Fruit fly (Drosophila melanogaster) whole organism: ENCODE results near the gene CG17207.

Source experiments
- CG8478 ChIP-seq: fragments of >200 bp; optimal IDR thresholded peaks from 2 replicates; lab custom pipeline; 2018; ENCODE audit warnings: inconsistent platforms
- Dll ChIP-seq: fragments of >200 bp; optimal IDR thresholded peaks from 2 replicates; lab custom pipeline; 2017
- EcR ChIP-seq, 2 experiments: fragments of >200 bp; optimal IDR thresholded peaks; 2 replicates each; lab custom pipeline; 2017; ENCODE audit warnings: missing biosample characterization in 2 of 2, missing genetic modification characterization in 2 of 2, missing genetic modification reagents in 2 of 2
- pan ChIP-seq: fragments of >200 bp; optimal IDR thresholded peaks from 2 replicates; lab custom pipeline; 2017
- psq ChIP-seq: fragments of >200 bp; optimal IDR thresholded peaks from 2 replicates; lab custom pipeline; 2017
- usp ChIP-seq: fragments of >200 bp; optimal IDR thresholded peaks from 2 replicates; lab custom pipeline; 2017; ENCODE audit warnings: missing biosample characterization, missing genetic modification characterization, mixed read lengths

Gene CG17207

dm6 chr3R:12448344-12448743 lies 9.4 kb upstream of the CG17207 start:
- no peak for TF ChIP-seq EcR (GFP tag; optimal IDR thresholded peaks at IDR 0.05; lab: Kevin White, UChicago)
- TF ChIP-seq Dll (lab: Kevin White, UChicago): no peak

DNA sequence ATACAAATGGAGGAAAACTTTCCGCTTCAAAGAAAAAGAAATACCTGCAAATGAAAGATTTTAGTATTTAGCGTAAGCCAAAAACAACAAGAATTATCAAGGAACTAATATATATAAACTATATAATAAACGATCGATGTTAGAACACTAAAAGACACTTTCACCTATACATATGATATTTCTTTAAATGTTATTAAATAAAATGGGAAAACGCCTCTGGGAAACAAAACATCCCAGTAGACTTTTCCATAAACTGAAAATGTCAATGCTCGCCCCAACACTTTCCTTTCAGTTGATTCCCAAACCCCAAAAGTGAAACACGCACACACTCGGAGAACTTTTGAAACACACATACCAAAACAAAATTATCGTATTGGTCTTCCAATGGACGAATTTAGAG lies 8.4 kb upstream of the CG17207 start, which contains the start of gene vrs:
Gene vrs (plus strand): TSS at position 301 of the 400 bp plus-strand sequence.
- TF ChIP-seq pan (lab: Kevin White, UChicago) (no peak), Dll (lab: Kevin White, UChicago) (no peak), CG8478 (lab: Kevin White, UChicago) (no peak), psq (lab: Kevin White, UChicago) (no peak), usp (GFP tag; lab: Kevin White, UChicago) (no peak), EcR (GFP tag; optimal IDR thresholded peaks at IDR 0.05; lab: Kevin White, UChicago) (no peak)

- no peak for TF ChIP-seq Dll (lab: Kevin White, UChicago)
- TF ChIP-seq pan (lab: Kevin White, UChicago): no peak
- TF ChIP-seq psq (lab: Kevin White, UChicago): no peak
- TF ChIP-seq usp (GFP tag; lab: Kevin White, UChicago): no peak
- no peak for TF ChIP-seq CG8478 (lab: Kevin White, UChicago)
- no peak for TF ChIP-seq EcR (GFP tag; optimal IDR thresholded peaks at IDR 0.05; lab: Kevin White, UChicago)
Measured at dm6 chr3R:12445468-12445867, 6.5 kb upstream of the CG17207 start.

- TF ChIP-seq EcR (GFP tag; optimal IDR thresholded peaks at IDR 0.05; lab: Kevin White, UChicago): no peak
- TF ChIP-seq usp (GFP tag; lab: Kevin White, UChicago): no peak
- no peak for TF ChIP-seq Dll (lab: Kevin White, UChicago)
- no peak for TF ChIP-seq pan (lab: Kevin White, UChicago)
- TF ChIP-seq psq (lab: Kevin White, UChicago): no peak
- no peak for TF ChIP-seq CG8478 (lab: Kevin White, UChicago)
Measured at dm6 chr3R:12443769-12444168, 4.8 kb upstream of the CG17207 start.

dm6 chr3R:12442601-12443533 lies 3.9 kb upstream of the CG17207 start:
- TF ChIP-seq CG8478 (lab: Kevin White, UChicago) (peak; percentile 7), usp (GFP tag; lab: Kevin White, UChicago) (no peak), pan (lab: Kevin White, UChicago) (no peak)

- TF ChIP-seq Dll (lab: Kevin White, UChicago) (no peak), EcR (GFP tag; optimal IDR thresholded peaks at IDR 0.05; lab: Kevin White, UChicago) (no peak), pan (lab: Kevin White, UChicago) (no peak), psq (lab: Kevin White, UChicago) (no peak), usp (GFP tag; lab: Kevin White, UChicago) (no peak), CG8478 (lab: Kevin White, UChicago) (no peak)
Measured at dm6 chr3R:12441008-12441606, 2.2 kb upstream of the CG17207 start.

dm6 chr3R:12439401-12440143 lies 633 bp upstream of the CG17207 start, which contains the start of gene Desat1:
Desat1 (plus strand) TSS chr3R:12439600.
- TF ChIP-seq usp (GFP tag; lab: Kevin White, UChicago) (no peak), EcR (GFP tag; optimal IDR thresholded peaks at IDR 0.05; lab: Kevin White, UChicago) (no peak), Dll (lab: Kevin White, UChicago) (no peak), psq (lab: Kevin White, UChicago) (no peak), pan (lab: Kevin White, UChicago) (no peak), CG8478 (lab: Kevin White, UChicago) (no peak)

DNA sequence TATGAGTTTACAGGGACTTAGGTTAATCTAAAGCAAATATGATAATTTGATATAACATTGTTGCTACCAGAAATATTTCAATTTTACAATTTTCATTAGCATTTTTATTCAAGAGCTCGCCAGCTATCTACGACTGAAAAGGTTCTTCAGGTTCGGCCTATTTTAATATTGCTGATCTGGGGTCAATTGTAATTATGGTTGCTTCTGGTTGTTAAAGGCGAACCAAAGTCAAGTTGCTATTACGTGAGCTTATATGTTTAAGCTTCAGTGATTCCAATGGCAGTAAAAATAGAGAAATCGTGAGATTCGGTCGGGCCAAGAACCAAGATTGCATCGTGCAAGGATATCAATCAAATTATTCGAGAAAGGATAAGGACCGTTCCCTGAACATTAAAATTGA lies 3.0 kb downstream of the CG17207 start, which contains the start of gene Desat2:
Gene Desat2 (plus strand): TSS at position 301 of the 400 bp plus-strand sequence.
- TF ChIP-seq usp (GFP tag; lab: Kevin White, UChicago) (no peak), pan (lab: Kevin White, UChicago) (no peak), psq (lab: Kevin White, UChicago) (no peak), EcR (GFP tag; optimal IDR thresholded peaks at IDR 0.05; lab: Kevin White, UChicago) (no peak), CG8478 (lab: Kevin White, UChicago) (no peak), Dll (lab: Kevin White, UChicago) (no peak)

dm6 chr3R:12433764-12434163 lies 5.2 kb downstream of the CG17207 start, which contains the start of the genes Aos1 and Srlp:
Aos1 (minus strand) TSS chr3R:12433822.
Srlp (plus strand) TSS chr3R:12434098.
- TF ChIP-seq psq (lab: Kevin White, UChicago) (no peak), pan (lab: Kevin White, UChicago) (no peak), EcR (GFP tag; optimal IDR thresholded peaks at IDR 0.05; lab: Kevin White, UChicago) (no peak), CG8478 (lab: Kevin White, UChicago) (no peak), Dll (lab: Kevin White, UChicago) (no peak), usp (GFP tag; lab: Kevin White, UChicago) (no peak)

dm6 chr3R:12431030-12431489 lies 7.9 kb downstream of the CG17207 start, which contains the start of gene Prosalpha2:
Prosalpha2 (plus strand) TSS chr3R:12431321.
- no peak for TF ChIP-seq CG8478 (lab: Kevin White, UChicago)
- TF ChIP-seq psq (lab: Kevin White, UChicago): no peak
- no peak for TF ChIP-seq EcR (GFP tag; optimal IDR thresholded peaks at IDR 0.05; lab: Kevin White, UChicago)
